Worm (Caenorhabditis elegans) whole organism, mixed stage, embryonic: ENCODE results near the gene T01G5.8.

Source experiments
- elt-1 ChIP-seq: sonication (generic microtip); optimal IDR thresholded peaks from 2 replicates; lab custom pipeline; 2017; ENCODE audit warnings: missing genetic modification characterization, mild to moderate bottlenecking, missing compliant biosample characterization, antibody characterized with exemption, moderate library complexity, borderline replicate concordance; ENCODE audit not compliant: insufficient read depth
- lin-32 ChIP-seq: fragments of 200-800 bp; sonication (Bioruptor generic); optimal IDR thresholded peaks from 2 replicates; lab custom pipeline; 2018; ENCODE audit warnings: mild to moderate bottlenecking, missing genetic modification characterization, missing compliant biosample characterization
- mab-5 ChIP-seq: fragments of 150-350 bp; optimal IDR thresholded peaks from 2 replicates; lab custom pipeline; 2014; ENCODE audit warnings: missing biosample characterization, missing genetic modification characterization
- nhr-12 ChIP-seq: fragments of 150-350 bp; optimal IDR thresholded peaks from 2 replicates; lab custom pipeline; 2014; ENCODE audit warnings: missing biosample characterization, missing genetic modification characterization
- nhr-2 ChIP-seq: fragments of 150-350 bp; optimal IDR thresholded peaks from 2 replicates; lab custom pipeline; 2014; ENCODE audit warnings: missing biosample characterization, missing genetic modification characterization
- nhr-28 ChIP-seq: fragments of 150-350 bp; optimal IDR thresholded peaks from 2 replicates; lab custom pipeline; 2014; ENCODE audit warnings: missing biosample characterization, missing genetic modification characterization
- nhr-76 ChIP-seq: sonication (generic microtip); optimal IDR thresholded peaks from 2 replicates; lab custom pipeline; 2017; ENCODE audit warnings: missing biosample characterization, missing genetic modification characterization
- pha-4 ChIP-seq: fragments of 150-350 bp; optimal IDR thresholded peaks from 2 replicates; lab custom pipeline; 2018; ENCODE audit warnings: missing biosample characterization, missing genetic modification reagents, missing genetic modification characterization
- snpc-4 ChIP-seq: fragments of 150-350 bp; optimal IDR thresholded peaks from 2 replicates; lab custom pipeline; 2014; ENCODE audit warnings: missing biosample characterization, missing genetic modification characterization
- unc-39 ChIP-seq: fragments of 150-350 bp; optimal IDR thresholded peaks from 2 replicates; lab custom pipeline; 2014; ENCODE audit warnings: missing biosample characterization, missing genetic modification characterization
- unc-62 ChIP-seq: fragments of 150-350 bp; optimal IDR thresholded peaks from 2 replicates; lab custom pipeline; 2014; ENCODE audit warnings: missing biosample characterization, missing genetic modification reagents, missing genetic modification characterization

ce11 chrV:15090457-15090856 is 25.6 kb upstream of the T01G5.8 start, which contains the start of gene C01G10.17:
- TF ChIP-seq mab-5 (tag; lab: Kevin White, UChicago) (no peak), snpc-4 (tag; lab: Kevin White, UChicago) (no peak), nhr-76 (tag; lab: Kevin White, UChicago) (no peak), unc-39 (tag; lab: Kevin White, UChicago) (no peak), nhr-2 (tag; lab: Kevin White, UChicago) (no peak), nhr-12 (no peak), pha-4 (tag; lab: Kevin White, UChicago) (no peak), nhr-28 (tag; lab: Kevin White, UChicago) (no peak), lin-32 (GFP tag; lab: Kevin White, UChicago) (no peak), unc-62 (GFP tag; lab: Kevin White, UChicago) (no peak), elt-1 (tag; lab: Kevin White, UChicago) (no peak)
